Worm (Caenorhabditis elegans) whole organism, L2 larva: ENCODE results near the gene age-1.
"Not testable (repeated sequence)": the region's sequence is repeated elsewhere in the genome, so short reads cannot be mapped to it uniquely, and the experiment has no call there.

Experiments used
- C34F6.9 ChIP-seq: fragments of 150-350 bp; optimal IDR thresholded peaks from 2 replicates; lab custom pipeline; 2014; ENCODE audit warnings: missing biosample characterization, missing genetic modification characterization
- F13H6.1 ChIP-seq: sonication (generic microtip); optimal IDR thresholded peaks from 2 replicates; lab custom pipeline; 2016; ENCODE audit warnings: missing genetic modification characterization, missing compliant biosample characterization
- R02D3.7 ChIP-seq: fragments of 150-350 bp; optimal IDR thresholded peaks from 2 replicates; lab custom pipeline; 2014; ENCODE audit warnings: missing biosample characterization, missing genetic modification characterization
- ZK546.5 ChIP-seq: sonication (generic microtip); optimal IDR thresholded peaks from 2 replicates; lab custom pipeline; 2017; ENCODE audit warnings: missing biosample characterization, missing genetic modification characterization
- alr-1 ChIP-seq: fragments of 150-350 bp; optimal IDR thresholded peaks from 2 replicates; lab custom pipeline; 2014; ENCODE audit warnings: missing biosample characterization, missing genetic modification characterization
- aly-2 ChIP-seq: fragments of 150-350 bp; optimal IDR thresholded peaks from 2 replicates; lab custom pipeline; 2014; ENCODE audit warnings: missing biosample characterization, missing genetic modification characterization
- ama-1 ChIP-seq: fragments of 150-350 bp; optimal IDR thresholded peaks from 2 replicates; lab custom pipeline; 2018; ENCODE audit warnings: inconsistent platforms
- blmp-1 ChIP-seq: sonication (generic microtip); optimal IDR thresholded peaks from 2 replicates; lab custom pipeline; 2017; ENCODE audit warnings: missing genetic modification characterization, mild to moderate bottlenecking, missing compliant biosample characterization, antibody characterized with exemption, moderate library complexity; ENCODE audit not compliant: insufficient read depth
- crh-2 ChIP-seq: sonication (generic microtip); optimal IDR thresholded peaks from 2 replicates; lab custom pipeline; 2017; ENCODE audit warnings: missing biosample characterization, missing genetic modification characterization
- dmd-4 ChIP-seq: sonication (generic microtip); optimal IDR thresholded peaks from 2 replicates; lab custom pipeline; 2017; ENCODE audit warnings: missing biosample characterization, missing genetic modification characterization
- elt-1 ChIP-seq: fragments of 150-350 bp; optimal IDR thresholded peaks from 2 replicates; lab custom pipeline; 2014; ENCODE audit warnings: missing biosample characterization, missing genetic modification characterization
- elt-3 ChIP-seq: sonication (generic microtip); optimal IDR thresholded peaks from 2 replicates; lab custom pipeline; 2017; ENCODE audit warnings: missing biosample characterization, missing genetic modification characterization
- fos-1 ChIP-seq: fragments of 150-350 bp; optimal IDR thresholded peaks from 2 replicates; lab custom pipeline; 2014; ENCODE audit warnings: missing biosample characterization, missing genetic modification characterization
- gmeb-1 ChIP-seq: fragments of 150-350 bp; optimal IDR thresholded peaks from 2 replicates; lab custom pipeline; 2014; ENCODE audit warnings: missing biosample characterization, missing genetic modification characterization
- lin-11 ChIP-seq: fragments of 150-350 bp; sonication (generic microtip); optimal IDR thresholded peaks from 2 replicates; lab custom pipeline; 2014; ENCODE audit warnings: missing biosample characterization, missing genetic modification characterization, inconsistent platforms, mixed read lengths
- lin-13 ChIP-seq: fragments of 150-350 bp; optimal IDR thresholded peaks from 2 replicates; lab custom pipeline; 2014; ENCODE audit warnings: missing biosample characterization, missing genetic modification reagents, missing genetic modification characterization
- mbf-1 ChIP-seq: sonication (generic microtip); optimal IDR thresholded peaks from 2 replicates; lab custom pipeline; 2017; ENCODE audit warnings: missing biosample characterization, missing genetic modification characterization
- mdl-1 ChIP-seq, 2 experiments: fragments of 150-350 bp in 1 of 2; sonication (generic microtip) in 1 of 2; optimal IDR thresholded peaks; 2 replicates each; lab custom pipeline; 2017; ENCODE audit warnings: missing biosample characterization in 2 of 2, missing genetic modification characterization in 2 of 2
- nhr-10 ChIP-seq: sonication (generic microtip); optimal IDR thresholded peaks from 2 replicates; lab custom pipeline; 2017; ENCODE audit warnings: missing biosample characterization, missing genetic modification characterization
- nhr-12 ChIP-seq: fragments of 150-350 bp; optimal IDR thresholded peaks from 2 replicates; lab custom pipeline; 2014; ENCODE audit warnings: missing biosample characterization, missing genetic modification characterization
- nhr-23 ChIP-seq: fragments of 150-350 bp; optimal IDR thresholded peaks from 2 replicates; lab custom pipeline; 2014; ENCODE audit warnings: missing biosample characterization, missing genetic modification reagents, missing genetic modification characterization
- nhr-237 ChIP-seq: fragments of 150-350 bp; optimal IDR thresholded peaks from 2 replicates; lab custom pipeline; 2014; ENCODE audit warnings: missing biosample characterization, missing genetic modification characterization
- nhr-6 ChIP-seq: fragments of 150-350 bp; optimal IDR thresholded peaks from 2 replicates; lab custom pipeline; 2014; ENCODE audit warnings: missing biosample characterization, missing genetic modification characterization
- peb-1 ChIP-seq: fragments of 150-350 bp; optimal IDR thresholded peaks from 2 replicates; lab custom pipeline; 2014; ENCODE audit warnings: missing biosample characterization, missing genetic modification characterization
- sem-4 ChIP-seq: fragments of 150-350 bp; optimal IDR thresholded peaks from 2 replicates; lab custom pipeline; 2014; ENCODE audit warnings: missing biosample characterization, missing genetic modification reagents, missing genetic modification characterization
- skn-1 ChIP-seq: sonication (generic microtip); optimal IDR thresholded peaks from 2 replicates; lab custom pipeline; 2017; ENCODE audit warnings: missing biosample characterization, missing genetic modification characterization
- sma-3 ChIP-seq: sonication (generic microtip); optimal IDR thresholded peaks from 2 replicates; lab custom pipeline; 2016; ENCODE audit warnings: missing genetic modification reagents, missing genetic modification characterization, missing compliant biosample characterization
- snpc-4 ChIP-seq: fragments of 150-350 bp; optimal IDR thresholded peaks from 2 replicates; lab custom pipeline; 2014; ENCODE audit warnings: missing biosample characterization, missing genetic modification characterization
- unc-55 ChIP-seq: fragments of 150-350 bp; sonication (generic microtip); optimal IDR thresholded peaks from 3 replicates; lab custom pipeline; 2014; ENCODE audit warnings: missing biosample characterization, missing genetic modification reagents, missing genetic modification characterization
- ztf-1 ChIP-seq: fragments of 200-800 bp; sonication (Bioruptor generic); conservative IDR thresholded peaks from 2 replicates; pipeline ENCODE4 v1.3.6; 2022; ENCODE audit warnings: missing genetic modification characterization, missing compliant biosample characterization
- ztf-4 ChIP-seq: fragments of 150-350 bp; optimal IDR thresholded peaks from 2 replicates; lab custom pipeline; 2014; ENCODE audit warnings: missing biosample characterization, missing genetic modification characterization

age-1 gene

DNA sequence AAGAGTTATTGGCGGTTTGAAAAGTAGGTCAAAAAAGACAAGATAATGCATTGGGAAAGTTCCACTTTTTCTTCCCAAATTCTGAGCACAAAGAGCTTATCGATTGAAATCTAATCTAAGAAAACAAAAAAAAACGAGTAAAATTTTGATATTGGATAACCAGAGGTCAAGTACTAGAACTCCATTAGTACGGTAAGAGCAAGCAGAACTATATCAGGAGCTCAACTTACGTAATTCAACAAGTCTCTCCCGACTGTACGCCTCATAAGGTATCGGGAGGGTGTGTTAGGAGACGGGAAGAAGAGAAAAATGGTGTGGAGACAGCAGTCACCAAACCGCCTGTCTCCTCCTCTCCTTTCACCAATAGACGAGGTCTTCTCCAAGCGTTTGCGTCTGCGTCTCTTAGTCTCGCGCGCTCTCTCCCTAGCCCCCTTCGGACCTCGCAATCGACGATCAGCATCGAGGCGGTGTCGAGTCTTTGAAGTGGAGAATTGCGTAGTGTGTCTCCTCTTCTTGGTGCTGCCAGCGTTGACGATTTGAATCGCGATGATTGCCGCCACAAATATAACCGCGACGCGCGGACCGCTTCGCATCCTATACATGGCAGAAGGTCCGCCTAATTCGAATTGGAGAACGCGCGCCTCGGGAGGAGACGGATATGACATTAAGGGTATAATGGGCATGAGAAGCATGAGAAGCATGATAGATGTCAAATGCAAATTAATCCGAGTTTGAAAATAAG, 40.3 kb upstream of the age-1 start, which contains the start of gene F54D5.5 (continued):
- TF ChIP-seq aly-2, result no peak
- no peak for TF ChIP-seq nhr-23 (tag; lab: Kevin White, UChicago)
- no peak for TF ChIP-seq dmd-4 (tag; lab: Kevin White, UChicago)
- TF ChIP-seq nhr-6 (tag; lab: Kevin White, UChicago), result no peak
- no peak for TF ChIP-seq nhr-237
- TF ChIP-seq gmeb-1 (tag; lab: Kevin White, UChicago), result no peak
- TF ChIP-seq lin-11, result peak; percentile 33
- no peak for TF ChIP-seq peb-1 (tag; lab: Kevin White, UChicago)

- no peak for TF ChIP-seq ama-1 (lab: Kevin White, UChicago)
- TF ChIP-seq blmp-1 (tag; lab: Kevin White, UChicago), result no peak
- no peak for TF ChIP-seq nhr-12 (tag; lab: Kevin White, UChicago)
- no peak for TF ChIP-seq unc-55
- TF ChIP-seq nhr-23 (tag; lab: Kevin White, UChicago), result no peak
- TF ChIP-seq gmeb-1 (tag; lab: Kevin White, UChicago), result no peak
- TF ChIP-seq C34F6.9 (tag; lab: Kevin White, UChicago), result no peak
- TF ChIP-seq nhr-10 (tag; lab: Kevin White, UChicago), result no peak
- no peak for TF ChIP-seq nhr-237
Measured at ce11 chrII:11564127-11564526, 37.3 kb upstream of the age-1 start, which contains the start of gene F54D5.15. F54D5.15 (minus strand) TSS chrII:11564227.

DNA sequence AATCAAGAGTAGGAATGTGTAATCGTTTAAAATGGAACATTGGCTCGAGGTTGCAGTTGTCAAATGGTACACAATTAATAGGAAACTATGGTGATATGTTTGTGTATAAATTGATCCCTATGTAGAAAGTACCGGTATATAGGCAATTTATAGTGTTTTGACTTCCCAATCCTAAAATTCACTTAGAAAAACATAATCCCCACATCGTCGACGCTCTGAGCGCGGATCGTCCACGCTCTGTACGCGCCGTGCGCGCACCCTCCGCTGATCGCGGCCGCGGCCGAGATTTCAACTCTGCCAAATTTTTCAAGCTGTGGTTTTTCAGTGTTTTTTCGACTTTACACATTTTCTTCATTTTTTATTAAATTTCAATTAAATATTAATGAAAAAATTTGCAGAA, 29.5 kb upstream of the age-1 start, which contains the start of gene F54D5.17:
Gene F54D5.17 (plus strand): TSS at position 301 of the 400 bp plus-strand sequence.
- no peak for TF ChIP-seq sma-3 (GFP tag; lab: Kevin White, UChicago)
- TF ChIP-seq F13H6.1 (tag; lab: Kevin White, UChicago), result no peak
- no peak for TF ChIP-seq elt-3 (tag; lab: Kevin White, UChicago)
- no peak for TF ChIP-seq ZK546.5 (tag; lab: Kevin White, UChicago)
- TF ChIP-seq peb-1 (tag; lab: Kevin White, UChicago), result no peak
- no peak for TF ChIP-seq ama-1 (lab: Kevin White, UChicago)
- no peak for TF ChIP-seq mbf-1 (tag; lab: Kevin White, UChicago)
- TF ChIP-seq crh-2 (tag; lab: Kevin White, UChicago), result no peak
- no peak for TF ChIP-seq elt-1 (tag; lab: Kevin White, UChicago)
- TF ChIP-seq nhr-23 (tag; lab: Kevin White, UChicago), result no peak
- no peak for TF ChIP-seq nhr-12 (tag; lab: Kevin White, UChicago)
- TF ChIP-seq R02D3.7 (tag; lab: Kevin White, UChicago), result no peak
- TF ChIP-seq mdl-1 (tag; optimal IDR thresholded peaks at IDR 0.05; lab: Kevin White, UChicago), result no peak
- no peak for TF ChIP-seq ztf-1 (GFP tag; lab: Robert Waterston, UW)
- no peak for TF ChIP-seq fos-1
- no peak for TF ChIP-seq alr-1 (tag; lab: Kevin White, UChicago)
- TF ChIP-seq aly-2, result no peak
- TF ChIP-seq snpc-4 (tag; lab: Kevin White, UChicago), result no peak
- TF ChIP-seq gmeb-1 (tag; lab: Kevin White, UChicago), result no peak

DNA sequence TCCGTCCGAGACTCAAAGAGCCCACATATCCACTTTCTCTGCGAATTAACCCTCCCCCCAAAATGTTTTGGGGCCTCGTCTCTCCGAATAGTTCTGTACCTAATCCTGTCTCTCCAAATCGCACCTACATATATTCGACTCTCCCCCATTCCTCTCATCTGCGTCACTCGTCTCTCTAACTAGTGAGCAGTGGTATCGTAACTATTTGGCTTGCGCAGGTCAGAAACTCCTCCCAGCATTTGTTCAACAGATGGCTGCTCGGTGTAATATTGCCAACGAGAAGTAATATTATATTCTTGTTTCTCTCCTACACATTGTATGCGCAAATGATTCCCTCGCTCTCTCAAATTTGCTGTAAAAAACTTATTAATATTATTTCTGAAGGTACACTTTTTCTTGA, 28.8 kb upstream of the age-1 start, which contains the start of gene F54D5.24:
Gene F54D5.24 (plus strand): TSS at position 316 of the 400 bp plus-strand sequence.
- TF ChIP-seq skn-1 (tag; lab: Kevin White, UChicago), result no peak
- no peak for TF ChIP-seq unc-55
- no peak for TF ChIP-seq lin-13 (GFP tag; lab: Kevin White, UChicago)
- TF ChIP-seq gmeb-1 (tag; lab: Kevin White, UChicago), result no peak
- TF ChIP-seq dmd-4 (tag; lab: Kevin White, UChicago), result no peak
- no peak for TF ChIP-seq sem-4 (tag; lab: Kevin White, UChicago)
- no peak for TF ChIP-seq nhr-23 (tag; lab: Kevin White, UChicago)
- TF ChIP-seq lin-11, result no peak

- TF ChIP-seq nhr-237; ztf-4 (tag; lab: Kevin White, UChicago); sem-4 (tag; lab: Kevin White, UChicago): not testable (repeated sequence)
Measured at ce11 chrII:11551981-11552380, 25.1 kb upstream of the age-1 start, which contains the start of gene dhgd-1. dhgd-1 (minus strand) TSS chrII:11552081.
